Worm (Caenorhabditis elegans): ENCODE measurements around the gene Y57G11A.2.

DNA sequence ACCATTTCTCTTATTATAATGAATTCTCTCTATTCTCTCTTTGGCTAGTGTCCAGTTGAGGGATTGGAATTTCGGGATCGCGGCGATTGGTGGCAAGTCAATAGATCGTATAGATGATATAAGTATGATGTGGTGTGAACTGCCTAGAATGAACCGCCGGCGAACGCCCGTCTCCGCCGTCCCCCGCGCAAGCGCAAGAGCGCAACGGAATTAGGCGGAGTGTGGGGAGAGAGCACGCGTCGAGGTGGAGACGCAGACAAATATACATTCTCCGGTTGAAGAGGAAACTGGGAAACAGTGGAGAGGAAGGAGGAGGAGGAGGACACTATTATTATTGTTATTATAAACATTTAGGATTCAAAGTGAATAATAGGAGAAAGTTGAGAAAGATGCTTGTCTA, 22.8 kb downstream of the Y57G11A.2 start:
- TF ChIP-seq him-1 (tag; optimal IDR thresholded peaks at IDR 0.05) (no peak), snpc-1.3 (tag; optimal IDR thresholded peaks at IDR 0.05; ENCODE audit: insufficient read depth) (no peak), athp-1 (tag; optimal IDR thresholded peaks at IDR 0.05) (no peak), akir-1 (GFP tag; optimal IDR thresholded peaks at IDR 0.05) (no peak), nfya-1 (tag; optimal IDR thresholded peaks at IDR 0.05; ENCODE audit: borderline replicate concordance, insufficient read depth) (no peak)

All from whole organism, young adult.